Worm (Caenorhabditis elegans) whole organism, L4/young adult: Measurements from ENCODE around the gene ttc-17.
A peak's percentile ranks its signal among the peaks of the same experiment; 100 is the strongest.

ENCODE experiments used
- W03F9.2 ChIP-seq: fragments of 150-350 bp; optimal IDR thresholded peaks from 2 replicates; lab custom pipeline; 2014; ENCODE audit warnings: missing biosample characterization, missing genetic modification characterization
- dao-5 ChIP-seq: sonication (generic microtip); optimal IDR thresholded peaks from 2 replicates; lab custom pipeline; 2016; ENCODE audit warnings: missing genotype, missing genetic modification characterization, moderate library complexity, missing compliant biosample characterization
- him-1 ChIP-seq: sonication (generic microtip); optimal IDR thresholded peaks from 2 replicates; lab custom pipeline; 2016; ENCODE audit warnings: missing genotype, missing genetic modification reagents, missing genetic modification characterization, missing compliant biosample characterization

ttc-17 gene

DNA sequence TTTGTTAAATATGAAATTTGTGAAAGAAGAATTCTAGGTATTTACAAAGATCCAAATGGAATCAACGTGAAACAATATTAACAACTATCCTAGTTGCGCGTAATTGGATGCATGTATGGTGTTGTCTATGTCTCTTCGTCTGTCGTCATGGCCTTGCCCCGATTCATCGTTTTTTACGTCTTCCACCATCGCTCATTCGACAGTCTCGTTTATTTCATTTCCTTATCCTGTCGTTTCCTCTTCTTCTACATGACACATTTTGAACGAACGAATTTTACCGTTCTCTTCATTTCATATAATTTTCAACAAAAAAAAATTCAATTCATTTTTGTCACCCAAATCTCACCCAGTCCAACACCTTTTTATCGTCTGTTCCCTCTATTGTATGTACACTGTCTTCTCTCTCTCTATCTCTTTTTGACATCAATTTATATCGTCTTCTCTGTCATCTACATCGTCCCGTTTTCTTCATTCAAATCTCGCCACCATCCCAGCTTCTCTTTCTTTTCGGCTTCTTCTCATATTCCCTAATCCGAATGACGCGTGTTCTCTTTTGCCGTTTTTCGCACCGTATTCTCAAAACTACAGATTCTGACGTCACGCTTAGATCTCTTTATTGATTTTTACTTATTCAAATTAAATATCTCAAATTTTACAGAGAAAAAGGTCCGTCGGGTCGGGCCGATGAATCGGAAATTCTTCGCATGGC is at the start of gene ttc-17:
Gene ttc-17, plus strand, starts transcription at position 659 of the 709 bp plus-strand sequence.
- TF ChIP-seq dao-5 (tag; lab: Kevin White, UChicago), result no peak
- TF ChIP-seq W03F9.2 (tag; lab: Kevin White, UChicago), result no peak
- TF ChIP-seq him-1 (tag; lab: Kevin White, UChicago), result no peak

DNA sequence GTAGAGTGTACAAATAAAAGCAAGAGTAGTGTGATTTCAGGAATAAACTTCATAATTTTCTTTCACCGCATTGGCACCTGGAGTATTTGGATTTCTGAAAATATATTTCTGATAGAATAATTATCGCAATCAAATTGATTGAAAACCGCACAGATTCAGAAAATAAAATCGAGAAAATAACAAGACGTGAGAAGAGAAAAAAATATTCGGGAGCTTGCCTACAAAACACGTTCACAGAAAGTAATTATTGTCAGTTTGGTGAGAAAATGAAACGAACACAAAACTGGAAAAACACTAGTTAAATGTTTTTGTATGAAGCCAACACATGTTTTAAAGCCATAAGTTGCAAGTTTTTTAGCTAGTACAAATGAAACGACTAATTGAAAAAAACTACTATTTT is 42.9 kb upstream of the ttc-17 start, which contains the start of gene mod-1:
Gene mod-1, minus strand, starts transcription at position 101 of the 400 bp plus-strand sequence.
- no peak for TF ChIP-seq dao-5 (tag; lab: Kevin White, UChicago)
- TF ChIP-seq him-1 (tag; lab: Kevin White, UChicago), result no peak
- TF ChIP-seq W03F9.2 (tag; lab: Kevin White, UChicago), result no peak

DNA sequence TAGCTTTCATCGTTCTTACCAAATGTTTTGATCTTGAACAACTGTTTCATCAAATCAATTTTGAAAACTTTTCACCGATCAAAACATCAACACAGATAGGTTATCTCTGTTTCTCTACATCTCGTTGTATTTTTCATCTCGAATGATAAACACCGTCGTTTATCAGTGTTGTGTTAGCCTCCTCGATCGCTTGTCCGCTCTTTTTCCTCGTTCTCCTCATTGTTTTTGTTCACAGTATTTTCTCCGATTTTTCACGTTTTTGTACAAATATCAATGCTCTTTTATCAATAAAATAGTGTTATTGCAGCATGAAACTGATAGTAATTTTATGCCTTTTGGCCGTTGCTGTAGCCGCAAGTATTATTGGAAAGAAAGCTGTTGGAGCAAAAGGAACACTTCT is 34.1 kb upstream of the ttc-17 start, which contains the start of gene ttr-47:
Gene ttr-47, plus strand, starts transcription at position 308 of the 400 bp plus-strand sequence.
- TF ChIP-seq W03F9.2 (tag; lab: Kevin White, UChicago) (no peak), him-1 (tag; lab: Kevin White, UChicago) (no peak), dao-5 (tag; lab: Kevin White, UChicago) (no peak)

DNA sequence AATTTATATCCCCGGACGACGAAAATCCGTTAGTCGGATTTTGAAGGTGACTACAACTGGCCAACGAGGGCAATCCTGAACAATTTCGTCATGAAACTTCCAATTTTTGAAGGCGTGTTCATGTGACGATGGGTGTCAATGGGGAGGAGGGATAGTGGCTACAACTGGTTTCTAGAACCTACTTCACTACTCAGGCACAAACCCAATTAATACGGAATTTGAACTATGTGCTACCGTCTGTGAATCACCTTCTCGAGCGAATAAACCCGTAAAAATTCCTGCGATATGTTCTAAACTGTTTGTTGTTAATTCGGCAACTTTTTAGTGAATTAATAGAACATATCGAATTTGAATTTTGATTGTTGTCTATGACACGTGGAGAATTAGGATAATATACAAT is 29.1 kb upstream of the ttc-17 start:
- no peak for TF ChIP-seq him-1 (tag; lab: Kevin White, UChicago)
- no peak for TF ChIP-seq dao-5 (tag; lab: Kevin White, UChicago)
- TF ChIP-seq W03F9.2 (tag; lab: Kevin White, UChicago), result no peak

DNA sequence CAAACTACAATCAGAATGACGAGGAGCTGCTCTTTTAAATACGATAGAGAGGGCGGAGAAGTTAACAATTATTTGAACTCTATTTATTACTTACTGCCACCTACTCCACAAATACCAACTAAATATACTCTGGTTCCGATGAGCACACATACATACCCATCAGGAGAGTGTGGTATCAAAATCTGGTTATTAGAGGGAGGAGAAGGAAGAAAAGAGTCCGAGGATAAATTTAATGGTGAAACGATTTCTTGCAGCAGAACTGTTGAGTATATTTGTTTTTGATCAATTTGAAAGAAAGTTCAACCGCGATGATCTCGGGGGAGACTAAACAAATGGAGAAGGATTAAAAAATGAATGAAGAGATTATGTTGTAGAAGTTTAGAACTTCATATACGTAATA is 27.9 kb upstream of the ttc-17 start, which contains the start of gene H14N18.4:
Gene H14N18.4, minus strand, starts transcription at position 12 of the 400 bp plus-strand sequence.
- TF ChIP-seq dao-5 (tag; lab: Kevin White, UChicago) (no peak), W03F9.2 (tag; lab: Kevin White, UChicago) (no peak), him-1 (tag; lab: Kevin White, UChicago) (no peak)

DNA sequence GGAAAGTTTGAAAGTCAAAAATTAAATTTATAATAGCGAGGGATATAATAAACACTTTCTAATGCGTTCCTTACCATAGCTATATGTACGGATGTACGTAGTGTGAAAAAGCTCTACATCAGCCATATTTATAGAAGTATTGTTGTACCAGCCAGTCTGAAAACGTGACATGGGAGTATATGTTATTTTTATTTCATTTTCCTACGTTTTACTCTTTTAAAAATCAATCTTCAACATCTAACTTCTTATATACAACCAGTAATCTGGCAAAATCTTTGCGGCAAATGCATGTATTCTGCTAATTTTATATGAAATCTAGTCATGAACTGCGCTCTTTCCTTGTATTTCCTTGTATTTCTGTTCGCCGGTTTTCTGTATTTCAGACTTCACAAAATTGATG is 24.5 kb upstream of the ttc-17 start, which contains the start of gene H14N18.2:
Gene H14N18.2, plus strand, starts transcription at position 301 of the 400 bp plus-strand sequence.
- no peak for TF ChIP-seq him-1 (tag; lab: Kevin White, UChicago)
- no peak for TF ChIP-seq dao-5 (tag; lab: Kevin White, UChicago)
- TF ChIP-seq W03F9.2 (tag; lab: Kevin White, UChicago), result no peak

DNA sequence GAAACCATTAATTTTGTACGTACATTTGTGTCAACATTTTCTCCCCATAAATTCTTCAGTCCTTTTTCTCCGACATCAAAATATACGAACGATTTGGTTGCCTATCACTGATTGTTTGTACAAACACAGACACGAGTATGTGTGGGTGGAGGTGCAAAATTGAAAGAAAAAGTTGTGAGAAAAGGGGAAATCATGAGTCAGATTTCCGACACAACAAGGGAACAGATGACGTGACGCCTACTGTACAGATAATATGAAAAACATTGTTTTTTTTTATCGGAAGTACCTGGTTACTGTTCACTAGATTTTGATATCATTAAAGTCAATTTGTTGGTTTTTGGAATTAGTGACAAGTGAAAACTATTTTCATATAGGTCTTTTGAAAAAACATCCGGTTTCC is 22.6 kb upstream of the ttc-17 start:
- TF ChIP-seq W03F9.2 (tag; lab: Kevin White, UChicago) (no peak), him-1 (tag; lab: Kevin White, UChicago) (no peak), dao-5 (tag; lab: Kevin White, UChicago) (no peak)

DNA sequence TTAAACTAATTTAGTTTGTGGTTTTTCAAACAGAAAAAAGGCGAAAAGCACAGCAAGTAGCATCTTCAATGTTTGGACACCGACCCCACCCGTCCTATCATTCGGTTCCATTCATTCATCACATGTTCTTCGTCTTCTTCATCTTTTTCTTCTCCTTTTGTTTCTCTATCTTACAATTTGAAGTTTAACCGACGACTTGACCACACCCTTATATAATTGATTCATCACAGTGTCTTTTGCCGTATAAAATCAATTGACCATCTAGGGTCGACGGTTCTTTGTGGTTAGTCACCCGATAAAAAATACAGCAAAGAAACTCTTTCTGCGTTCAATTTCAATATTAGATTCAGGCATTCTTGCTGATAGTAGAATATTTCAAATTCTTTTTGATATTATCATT is 21.7 kb upstream of the ttc-17 start:
- TF ChIP-seq W03F9.2 (tag; lab: Kevin White, UChicago) (no peak), him-1 (tag; lab: Kevin White, UChicago) (no peak), dao-5 (tag; lab: Kevin White, UChicago) (no peak)

DNA sequence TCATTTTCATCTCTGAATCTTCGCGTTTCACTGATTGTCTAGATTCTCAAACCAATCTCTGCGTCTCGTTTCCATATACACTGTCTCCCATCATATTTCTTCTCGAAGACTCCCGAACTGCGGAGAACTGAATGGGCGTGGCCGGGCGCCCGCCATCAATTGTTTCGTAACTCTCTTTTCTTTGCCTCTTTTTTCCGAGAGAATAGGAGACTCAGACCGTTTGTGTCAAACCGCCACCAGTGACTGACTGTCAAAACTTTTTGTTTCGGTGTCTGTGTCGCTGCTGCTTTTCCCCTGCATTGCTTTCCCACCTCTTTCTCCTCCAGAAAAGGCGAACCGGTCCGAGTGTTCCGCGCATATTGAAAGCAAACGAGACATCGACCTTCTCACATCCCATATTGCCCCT is 20.7 kb upstream of the ttc-17 start, which contains the start of gene unc-23:
Gene unc-23, plus strand, starts transcription at position 176 of the 406 bp plus-strand sequence.
- no peak for TF ChIP-seq him-1 (tag; lab: Kevin White, UChicago)
- peak; percentile 68 for TF ChIP-seq dao-5 (tag; lab: Kevin White, UChicago)
- TF ChIP-seq W03F9.2 (tag; lab: Kevin White, UChicago), result peak; percentile 54

DNA sequence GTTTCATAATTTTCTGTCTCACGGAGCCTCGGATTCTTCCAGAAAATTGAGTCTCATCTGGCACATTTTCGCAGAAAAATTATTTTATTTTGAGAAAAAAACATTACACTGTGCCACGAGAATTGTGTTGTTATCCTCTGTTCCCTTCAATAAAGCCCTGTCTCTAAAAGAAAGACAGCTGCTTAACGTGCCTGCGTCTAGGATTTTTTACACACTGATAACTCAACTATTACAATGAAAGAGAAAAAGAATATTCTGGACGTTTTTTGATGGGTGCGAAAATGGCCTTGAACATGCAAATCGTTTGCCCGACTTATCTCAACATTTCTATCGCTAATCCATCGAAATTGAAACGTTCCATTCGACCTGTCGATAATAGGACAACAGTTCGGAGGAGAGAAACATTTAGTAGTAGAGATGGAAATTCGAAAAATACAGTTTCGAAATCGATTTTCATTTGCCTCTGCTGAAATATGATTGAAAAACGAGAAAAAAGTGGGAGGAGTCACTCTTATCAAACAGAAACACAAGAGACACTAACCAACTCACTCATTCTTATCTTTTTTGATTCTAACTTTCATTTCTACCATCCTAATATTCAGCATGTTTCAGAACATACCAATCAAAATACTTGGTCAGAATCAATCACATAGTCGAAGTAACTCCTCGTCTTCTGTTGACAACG is 19.9 kb upstream of the ttc-17 start:
- TF ChIP-seq dao-5 (tag; lab: Kevin White, UChicago), result no peak
- no peak for TF ChIP-seq W03F9.2 (tag; lab: Kevin White, UChicago)
- no peak for TF ChIP-seq him-1 (tag; lab: Kevin White, UChicago)

DNA sequence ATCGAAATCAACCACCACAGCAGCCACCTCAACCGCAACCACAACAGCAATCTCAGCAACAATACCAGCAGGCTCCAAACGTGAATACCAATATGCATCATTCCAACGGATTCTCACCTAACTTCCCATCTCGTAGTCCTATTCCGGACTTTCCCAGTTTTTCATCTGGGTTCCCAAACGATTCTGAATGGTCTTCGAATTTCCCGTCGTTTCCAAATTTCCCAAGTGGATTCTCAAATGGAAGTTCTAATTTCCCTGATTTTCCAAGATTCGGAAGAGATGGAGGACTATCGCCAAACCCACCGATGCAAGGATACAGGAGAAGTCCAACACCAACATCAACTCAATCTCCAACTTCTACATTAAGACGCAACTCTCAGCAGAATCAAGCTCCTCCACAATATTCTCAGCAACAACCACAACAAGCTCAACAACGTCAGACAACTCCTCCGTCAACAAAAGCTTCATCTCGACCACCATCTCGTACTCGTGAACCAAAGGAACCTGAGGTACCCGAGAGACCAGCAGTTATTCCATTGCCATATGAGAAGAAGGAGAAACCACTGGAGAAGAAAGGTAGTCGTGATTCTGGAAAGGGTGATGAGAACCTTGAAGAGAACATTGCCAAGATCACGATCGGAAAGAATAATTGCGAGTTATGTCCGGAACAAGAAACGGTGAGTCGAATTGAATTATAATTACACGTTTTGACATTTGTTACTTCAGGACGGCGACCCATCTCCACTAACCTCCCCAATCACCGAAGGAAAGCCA is 19.2 kb upstream of the ttc-17 start:
- TF ChIP-seq W03F9.2 (tag; lab: Kevin White, UChicago), result no peak
- no peak for TF ChIP-seq dao-5 (tag; lab: Kevin White, UChicago)
- no peak for TF ChIP-seq him-1 (tag; lab: Kevin White, UChicago)

DNA sequence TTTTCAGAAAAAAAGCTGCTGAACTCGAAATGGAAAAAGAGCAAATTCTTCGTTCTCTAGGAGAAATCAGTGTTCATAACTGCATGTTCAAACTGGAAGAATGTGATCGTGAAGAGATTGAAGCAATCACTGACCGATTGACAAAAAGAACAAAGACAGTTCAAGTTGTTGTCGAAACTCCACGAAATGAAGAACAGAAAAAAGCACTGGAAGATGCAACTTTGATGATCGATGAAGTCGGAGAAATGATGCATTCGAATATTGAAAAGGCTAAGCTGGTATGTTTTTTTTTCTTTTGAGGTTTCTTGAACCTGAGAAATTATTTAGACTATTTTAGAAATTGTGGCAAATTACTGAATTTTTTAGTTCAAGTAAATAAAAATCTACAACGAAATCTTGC is 18.4 kb upstream of the ttc-17 start:
- TF ChIP-seq W03F9.2 (tag; lab: Kevin White, UChicago), result no peak
- no peak for TF ChIP-seq him-1 (tag; lab: Kevin White, UChicago)
- no peak for TF ChIP-seq dao-5 (tag; lab: Kevin White, UChicago)
